Worm (Caenorhabditis elegans) whole organism, L3 larva: ENCODE results near the gene C31H2.4.
A peak's percentile ranks its signal among the peaks of the same experiment; 100 is the strongest.

Source experiments
- R02D3.7 ChIP-seq: fragments of 150-350 bp; optimal IDR thresholded peaks from 2 replicates; lab custom pipeline; 2014; ENCODE audit warnings: missing biosample characterization, missing genetic modification characterization
- aly-2 ChIP-seq: fragments of 150-350 bp; optimal IDR thresholded peaks from 2 replicates; lab custom pipeline; 2014; ENCODE audit warnings: missing biosample characterization, missing genetic modification characterization
- ama-1 ChIP-seq: fragments of 150-350 bp; optimal IDR thresholded peaks from 2 replicates; lab custom pipeline; 2018
- egl-27 ChIP-seq: sonication (generic microtip); optimal IDR thresholded peaks from 4 replicates; lab custom pipeline; 2017; ENCODE audit warnings: missing biosample characterization, missing genetic modification reagents, missing genetic modification characterization
- elt-2 ChIP-seq: sonication (generic microtip); optimal IDR thresholded peaks from 2 replicates; lab custom pipeline; 2016; ENCODE audit warnings: missing genetic modification reagents, mild to moderate bottlenecking, missing genetic modification characterization, missing compliant biosample characterization
- elt-3 ChIP-seq, 3 experiments: fragments of 150-350 bp in 1 of 3; sonication (generic microtip) in 2 of 3; optimal IDR thresholded peaks; 2 replicates in 2 of 3; 4 replicates in 1 of 3; lab custom pipeline; 2014 to 2017; ENCODE audit warnings: missing biosample characterization in 3 of 3, missing genetic modification characterization in 3 of 3
- nfya-1 ChIP-seq: sonication (generic microtip); optimal IDR thresholded peaks from 2 replicates; lab custom pipeline; 2017; ENCODE audit warnings: missing genetic modification characterization, mild to moderate bottlenecking, missing compliant biosample characterization, antibody characterized with exemption, moderate library complexity; ENCODE audit not compliant: insufficient read depth
- unc-62 ChIP-seq: fragments of 150-350 bp; sonication (generic microtip); optimal IDR thresholded peaks from 4 replicates; lab custom pipeline; 2014; ENCODE audit warnings: missing biosample characterization, missing genetic modification reagents, missing genetic modification characterization

DNA sequence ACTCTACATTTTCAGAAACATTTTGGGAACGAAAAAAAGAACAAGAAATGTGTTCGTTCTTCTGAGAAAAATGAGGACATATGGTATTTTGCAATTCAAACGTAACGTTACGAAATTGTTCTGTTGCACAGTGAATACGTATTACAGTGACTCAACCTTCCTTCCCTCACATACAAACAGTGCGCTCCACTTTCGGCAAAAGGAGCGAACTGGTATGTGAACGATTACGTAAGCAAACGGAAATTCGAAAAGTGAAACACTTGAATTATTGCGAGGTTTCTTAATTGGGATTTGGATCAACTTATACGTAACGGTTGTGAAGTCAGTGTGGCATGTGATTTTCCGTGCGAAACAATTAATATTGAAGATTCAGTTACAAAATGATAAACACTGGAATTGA lies 38.7 kb downstream of the C31H2.4 start:
- no peak for TF ChIP-seq aly-2 (tag; lab: Kevin White, UChicago)
- TF ChIP-seq elt-2 (tag; lab: Kevin White, UChicago): no peak
- no peak for TF ChIP-seq nfya-1
- TF ChIP-seq ama-1 (lab: Kevin White, UChicago): peak; percentile 38
- no peak for TF ChIP-seq unc-62
- TF ChIP-seq elt-3 (tag; optimal IDR thresholded peaks at IDR 0.05; lab: Kevin White, UChicago): no peak
- TF ChIP-seq egl-27 (tag; lab: Kevin White, UChicago): no peak
- TF ChIP-seq R02D3.7 (tag; lab: Kevin White, UChicago): no peak
